Fruit fly (Drosophila melanogaster): ENCODE results near the gene Pitslre.

Gene Pitslre

dm6 chr3L:20778224-20779063, 7.1 kb downstream of the Pitslre start, which contains the start of the genes Pex16 and Pex14 (continued):
- TF ChIP-seq CG1603 (tag; optimal IDR thresholded peaks at IDR 0.05) = peak; percentile 66
- peak; percentile 70 for TF ChIP-seq repo (GFP tag; optimal IDR thresholded peaks at IDR 0.05)
- TF ChIP-seq sug (tag; optimal IDR thresholded peaks at IDR 0.05) = peak; percentile 53
- TF ChIP-seq CG13123 (GFP tag; optimal IDR thresholded peaks at IDR 0.05) = peak; percentile 37
- no peak for TF ChIP-seq Trl (optimal IDR thresholded peaks at IDR 0.05)
- peak; percentile 78 for TF ChIP-seq Trl (GFP tag; optimal IDR thresholded peaks at IDR 0.05)
- peak; percentile 83 for TF ChIP-seq pum (GFP tag; optimal IDR thresholded peaks at IDR 0.05)
- TF ChIP-seq tna (GFP tag; IDR thresholded peaks at IDR 0.05; ENCODE audit: partially characterized antibody) = no peak
- peak; percentile 61 for TF ChIP-seq Bteb2 (GFP tag; optimal IDR thresholded peaks at IDR 0.05)
- peak; percentile 15 for TF ChIP-seq trem (tag; optimal IDR thresholded peaks at IDR 0.05)
- peak; percentile 68 for TF ChIP-seq CG15269 (tag; optimal IDR thresholded peaks at IDR 0.05)
- TF ChIP-seq tup (GFP tag; optimal IDR thresholded peaks at IDR 0.05) = no peak
- no peak for TF ChIP-seq scrt (GFP tag; optimal IDR thresholded peaks at IDR 0.05)
- no peak; the same call in 1 of the 2 replicates for TF ChIP-seq CG31441 (GFP tag; IDR thresholded peaks at IDR 0.05)
- TF ChIP-seq Atf3 (GFP tag; optimal IDR thresholded peaks at IDR 0.05) = peak; percentile 75
- TF ChIP-seq Six4 (GFP tag; optimal IDR thresholded peaks at IDR 0.05) = peak; percentile 53
- peak; percentile 46 for TF ChIP-seq PHDP (tag; optimal IDR thresholded peaks at IDR 0.05)
- peak; percentile 41 for TF ChIP-seq E2f2 (GFP tag; IDR thresholded peaks at IDR 0.05)
- TF ChIP-seq CG2116 (GFP tag; optimal IDR thresholded peaks at IDR 0.05) = peak; percentile 47
- TF ChIP-seq Oli (tag; optimal IDR thresholded peaks at IDR 0.05) = peak; percentile 59
- TF ChIP-seq Nf-YC (tag; optimal IDR thresholded peaks at IDR 0.05) = peak; percentile 47
- no peak for TF ChIP-seq Neu2 (GFP tag; optimal IDR thresholded peaks at IDR 0.05; ENCODE audit: borderline replicate concordance)
- TF ChIP-seq MESR4 (GFP tag; optimal IDR thresholded peaks at IDR 0.05) = peak; percentile 67
- TF ChIP-seq CG5180 (GFP tag; optimal IDR thresholded peaks at IDR 0.05) = no peak
- peak; percentile 72 for TF ChIP-seq maf-S (GFP tag; optimal IDR thresholded peaks at IDR 0.05)
- TF ChIP-seq gro (GFP tag; optimal IDR thresholded peaks at IDR 0.05) = peak; percentile 51
- TF ChIP-seq fd64A (GFP tag; optimal IDR thresholded peaks at IDR 0.05) = no peak
- peak; percentile 48; the same call in 1 of the 2 replicates for TF ChIP-seq Poxn (GFP tag; IDR thresholded peaks at IDR 0.05)
- TF ChIP-seq nom (GFP tag; optimal IDR thresholded peaks at IDR 0.05) = no peak
- TF ChIP-seq CG17186 (GFP tag; optimal IDR thresholded peaks at IDR 0.05) = peak; percentile 36
- no peak for TF ChIP-seq pan (optimal IDR thresholded peaks at IDR 0.05)
- peak in 1 of 2 experiments; percentile 77 for TF ChIP-seq pan (GFP tag; optimal IDR thresholded peaks at IDR 0.05 in 1 of 2, IDR thresholded peaks at IDR 0.05 in 1 of 2)
- 0 out of 3 replicates have a peak, but pooled peaks have one; percentile 52 for TF ChIP-seq H15 (GFP tag; IDR thresholded peaks at IDR 0.05)
- no peak for TF ChIP-seq Doc3 (GFP tag; IDR thresholded peaks at IDR 0.05; ENCODE audit: partially characterized antibody)
- TF ChIP-seq dpn (GFP tag; optimal IDR thresholded peaks at IDR 0.05) = peak; percentile 78 to 84
- TF ChIP-seq CG7786 (GFP tag; optimal IDR thresholded peaks at IDR 0.05) = peak; percentile 81
- TF ChIP-seq dysf (GFP tag; IDR thresholded peaks at IDR 0.05) = peak; percentile 78
- no peak for TF ChIP-seq jigr1 (GFP tag; IDR thresholded peaks at IDR 0.05)
- TF ChIP-seq CG3407 (GFP tag; optimal IDR thresholded peaks at IDR 0.05) = no peak
- TF ChIP-seq luna (GFP tag; optimal IDR thresholded peaks at IDR 0.05) = peak; percentile 43
- TF ChIP-seq CG9215 (GFP tag; IDR thresholded peaks at IDR 0.05) = peak; percentile 82
- TF ChIP-seq Hmx (GFP tag; optimal IDR thresholded peaks at IDR 0.05) = no peak
- no peak for TF ChIP-seq cas (GFP tag; IDR thresholded peaks at IDR 0.05)
- peak; percentile 84 for TF ChIP-seq CG30403 (GFP tag; optimal IDR thresholded peaks at IDR 0.05)
- TF ChIP-seq kah (GFP tag; optimal IDR thresholded peaks at IDR 0.05) = no peak
- peak; percentile 58 for TF ChIP-seq fd96Cb (tag; optimal IDR thresholded peaks at IDR 0.05)
- no peak for TF ChIP-seq bbx (GFP tag; IDR thresholded peaks at IDR 0.05; ENCODE audit: partially characterized antibody)
- peak; percentile 71 for TF ChIP-seq ranshi (GFP tag; IDR thresholded peaks at IDR 0.05)
- peak; percentile 79 for TF ChIP-seq CG12391 (tag; optimal IDR thresholded peaks at IDR 0.05)

Data from whole organism, embryonic.